Fruit fly (Drosophila melanogaster) whole organism: ENCODE measurements around the gene Sodh1.

Experiments
- CG8478 ChIP-seq: fragments of >200 bp; optimal IDR thresholded peaks from 2 replicates; lab custom pipeline; 2018; ENCODE audit warnings: inconsistent platforms
- Dll ChIP-seq: fragments of >200 bp; optimal IDR thresholded peaks from 2 replicates; lab custom pipeline; 2017
- pan ChIP-seq: fragments of >200 bp; optimal IDR thresholded peaks from 2 replicates; lab custom pipeline; 2017
- psq ChIP-seq: fragments of >200 bp; optimal IDR thresholded peaks from 2 replicates; lab custom pipeline; 2017
- usp ChIP-seq: fragments of >200 bp; optimal IDR thresholded peaks from 2 replicates; lab custom pipeline; 2017; ENCODE audit warnings: missing biosample characterization, missing genetic modification characterization, mixed read lengths

- TF ChIP-seq psq (lab: Kevin White, UChicago) = no peak
- TF ChIP-seq Dll = no peak
- TF ChIP-seq usp (GFP tag; lab: Kevin White, UChicago) = no peak
- no peak for TF ChIP-seq CG8478 (lab: Kevin White, UChicago)
- no peak for TF ChIP-seq pan (lab: Kevin White, UChicago)
Observed at dm6 chr3R:7031553-7031952, 20.6 kb upstream of the Sodh1 start.
